Worm (Caenorhabditis elegans) whole organism, L1 larva: ENCODE data around the gene uvs-1.

Experiments
- efl-1 ChIP-seq, 4 experiments: fragments of 150-350 bp; optimal IDR thresholded peaks in 3 of 4; peaks in 1 of 4; 1 replicate in 1 of 4; 2 replicates in 3 of 4; lab custom pipeline; 2014; ENCODE audit warnings: missing biosample characterization in 2 of 4, missing genetic modification characterization in 2 of 4, missing genetic modification reagents in 2 of 4
- fos-1 ChIP-seq: fragments of 150-350 bp; optimal IDR thresholded peaks from 2 replicates; lab custom pipeline; 2014; ENCODE audit warnings: missing biosample characterization, missing genetic modification characterization
- lin-13 ChIP-seq: fragments of 150-350 bp; optimal IDR thresholded peaks from 2 replicates; lab custom pipeline; 2014; ENCODE audit warnings: missing biosample characterization, missing genetic modification reagents, missing genetic modification characterization
- lin-15B ChIP-seq: fragments of 150-350 bp; sonication (generic microtip); optimal IDR thresholded peaks from 3 replicates; lab custom pipeline; 2014; ENCODE audit warnings: missing biosample characterization, missing genetic modification characterization
- lsy-2 ChIP-seq, 2 experiments: fragments of 150-350 bp; optimal IDR thresholded peaks; 2 replicates each; lab custom pipeline; 2014; ENCODE audit warnings: missing biosample characterization in 2 of 2, missing genetic modification characterization in 2 of 2
- mef-2 ChIP-seq: fragments of 150-350 bp; optimal IDR thresholded peaks from 2 replicates; lab custom pipeline; 2014; ENCODE audit warnings: missing biosample characterization, missing genetic modification characterization
- nhr-12 ChIP-seq: sonication (generic microtip); optimal IDR thresholded peaks from 2 replicates; lab custom pipeline; 2017; ENCODE audit warnings: missing biosample characterization, missing genetic modification characterization
- nhr-28 ChIP-seq: fragments of 150-350 bp; optimal IDR thresholded peaks from 2 replicates; lab custom pipeline; 2014; ENCODE audit warnings: missing biosample characterization, missing genetic modification characterization
- skn-1 ChIP-seq: fragments of 150-350 bp; optimal IDR thresholded peaks from 2 replicates; lab custom pipeline; 2014; ENCODE audit warnings: missing biosample characterization, missing genetic modification characterization
- unc-130 ChIP-seq: fragments of 150-350 bp; optimal IDR thresholded peaks from 2 replicates; lab custom pipeline; 2017; ENCODE audit warnings: missing biosample characterization, missing genetic modification characterization, inconsistent platforms
- ztf-11 ChIP-seq, 2 experiments: sonication (generic microtip); optimal IDR thresholded peaks; 2 replicates each; lab custom pipeline; 2016 to 2017; ENCODE audit warnings: missing genetic modification characterization in 2 of 2, missing biosample characterization in 1 of 2, missing compliant biosample characterization in 1 of 2
- ztf-4 ChIP-seq: fragments of 150-350 bp; optimal IDR thresholded peaks from 2 replicates; lab custom pipeline; 2014; ENCODE audit warnings: missing biosample characterization, missing genetic modification characterization

ce11 chrV:7848251-7848650, 44.2 kb upstream of the uvs-1 start:
- TF ChIP-seq efl-1 (optimal IDR thresholded peaks at IDR 0.05; lab: Kevin White, UChicago) (no peak), efl-1 (GFP tag; optimal IDR thresholded peaks at IDR 0.05 in 1 of 2; lab: Kevin White, UChicago) (no peak), nhr-12 (no peak), nhr-28 (tag; lab: Kevin White, UChicago) (no peak), skn-1 (no peak), unc-130 (tag; lab: Kevin White, UChicago) (peak; percentile 13), fos-1 (tag; lab: Kevin White, UChicago) (no peak), lin-15B (tag; lab: Kevin White, UChicago) (no peak), ztf-11 (tag; optimal IDR thresholded peaks at IDR 0.05; lab: Kevin White, UChicago) (no peak), mef-2 (tag; lab: Kevin White, UChicago) (no peak), lin-13 (GFP tag; lab: Kevin White, UChicago) (no peak), lsy-2 (tag; optimal IDR thresholded peaks at IDR 0.05; lab: Kevin White, UChicago) (no peak), ztf-4 (tag; lab: Kevin White, UChicago) (no peak)
